Worm (Caenorhabditis elegans) whole organism, mixed stage, embryonic: ENCODE results near the gene csc-1.

Experiments
- bed-3 ChIP-seq: fragments of 200-800 bp; sonication (Bioruptor generic); optimal IDR thresholded peaks from 3 replicates; lab custom pipeline; 2018; ENCODE audit warnings: mild to moderate bottlenecking, missing genetic modification characterization, moderate library complexity, missing compliant biosample characterization
- blmp-1 ChIP-seq: fragments of 150-350 bp; optimal IDR thresholded peaks from 2 replicates; lab custom pipeline; 2014; ENCODE audit warnings: missing biosample characterization, missing genetic modification characterization
- ceh-39 ChIP-seq: fragments of 150-350 bp; optimal IDR thresholded peaks from 2 replicates; lab custom pipeline; 2014; ENCODE audit warnings: missing biosample characterization, missing genetic modification characterization
- ces-1 ChIP-seq: fragments of 150-350 bp; optimal IDR thresholded peaks from 2 replicates; lab custom pipeline; 2014; ENCODE audit warnings: missing biosample characterization, missing genetic modification reagents, missing genetic modification characterization
- ham-2 ChIP-seq: fragments of 200-800 bp; sonication (Bioruptor generic); optimal IDR thresholded peaks from 2 replicates; lab custom pipeline; 2018; ENCODE audit warnings: mild to moderate bottlenecking, missing genetic modification characterization, missing compliant biosample characterization
- hlh-1 ChIP-seq: fragments of 150-350 bp; optimal IDR thresholded peaks from 2 replicates; lab custom pipeline; 2014; ENCODE audit warnings: missing biosample characterization, missing genetic modification reagents, missing genetic modification characterization
- lin-13 ChIP-seq: fragments of 150-350 bp; optimal IDR thresholded peaks from 2 replicates; lab custom pipeline; 2014; ENCODE audit warnings: missing biosample characterization, missing genetic modification characterization
- mep-1 ChIP-seq: fragments of 150-350 bp; optimal IDR thresholded peaks from 2 replicates; lab custom pipeline; 2017; ENCODE audit warnings: missing biosample characterization, missing genetic modification reagents, missing genetic modification characterization, inconsistent platforms
- nhr-12 ChIP-seq: fragments of 150-350 bp; optimal IDR thresholded peaks from 2 replicates; lab custom pipeline; 2014; ENCODE audit warnings: missing biosample characterization, missing genetic modification characterization
- nhr-237 ChIP-seq: fragments of 150-350 bp; optimal IDR thresholded peaks from 2 replicates; lab custom pipeline; 2014; ENCODE audit warnings: missing biosample characterization, missing genetic modification characterization
- pha-4 ChIP-seq: fragments of 150-350 bp; optimal IDR thresholded peaks from 2 replicates; lab custom pipeline; 2018; ENCODE audit warnings: missing biosample characterization, missing genetic modification reagents, missing genetic modification characterization
- unc-62 ChIP-seq: fragments of 150-350 bp; optimal IDR thresholded peaks from 2 replicates; lab custom pipeline; 2014; ENCODE audit warnings: missing biosample characterization, missing genetic modification reagents, missing genetic modification characterization
- ztf-11 ChIP-seq: fragments of 150-350 bp; optimal IDR thresholded peaks from 2 replicates; lab custom pipeline; 2014; ENCODE audit warnings: missing biosample characterization, missing genetic modification characterization

DNA sequence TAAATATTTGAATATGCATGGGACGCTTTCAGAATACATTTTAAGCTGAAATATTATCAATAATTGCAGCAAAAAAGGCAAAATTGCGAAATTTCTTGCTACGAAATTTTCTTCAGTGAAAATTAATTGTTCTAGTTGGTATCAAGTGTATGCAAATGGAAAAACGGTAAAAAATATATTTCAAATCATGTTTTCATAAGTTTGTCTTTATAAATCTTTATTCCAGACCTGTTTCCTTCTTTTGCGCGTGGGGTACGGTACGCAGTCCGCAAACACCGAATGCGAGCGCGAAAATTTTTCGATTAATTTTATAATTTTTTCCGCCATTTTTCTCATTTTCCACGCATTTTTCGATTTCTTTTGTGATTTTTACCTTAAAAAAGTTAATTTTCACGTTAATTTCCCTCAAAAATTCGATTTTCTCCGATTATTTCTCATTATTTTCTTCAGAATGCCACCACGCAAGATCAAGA lies at the start of gene csc-1, which contains the start of gene fbxc-23:
- TF ChIP-seq ham-2 (GFP tag; lab: Kevin White, UChicago) (no peak), blmp-1 (tag; lab: Kevin White, UChicago) (no peak), pha-4 (tag; lab: Kevin White, UChicago) (no peak), nhr-237 (tag; lab: Kevin White, UChicago) (peak; percentile 11), ztf-11 (tag; lab: Kevin White, UChicago) (no peak), unc-62 (no peak), lin-13 (tag; lab: Kevin White, UChicago) (peak; percentile 25), mep-1 (peak; percentile 40), ceh-39 (no peak), nhr-12 (tag; lab: Kevin White, UChicago) (no peak), hlh-1 (tag; lab: Kevin White, UChicago) (no peak), bed-3 (GFP tag; lab: Kevin White, UChicago) (no peak), ces-1 (GFP tag; lab: Kevin White, UChicago) (peak; percentile 71)
